Fruit fly (Drosophila melanogaster) whole organism, prepupa: Measurements from ENCODE around the gene Ucp4A.

ENCODE experiments used
- CG10631 ChIP-seq: fragments of 200-800 bp; sonication (Bioruptor generic); optimal IDR thresholded peaks from 2 replicates; lab custom pipeline; 2016; ENCODE audit warnings: missing biosample characterization, missing genetic modification characterization
- CG10669 ChIP-seq: fragments of 200-800 bp; sonication (Bioruptor generic); optimal IDR thresholded peaks from 3 replicates; lab custom pipeline; 2018; ENCODE audit warnings: missing biosample characterization, mild to moderate bottlenecking, missing genetic modification characterization, moderate library complexity
- CG11294 ChIP-seq: fragments of 200-800 bp; sonication (Bioruptor generic); IDR thresholded peaks from 2 replicates; pipeline ENCODE4 v1.3.6; 2022; ENCODE audit warnings: missing biosample characterization, missing genetic modification characterization
- CG11762 ChIP-seq: fragments of 200-800 bp; sonication (Bioruptor generic); optimal IDR thresholded peaks from 3 replicates; lab custom pipeline; 2016; ENCODE audit warnings: missing biosample characterization, missing genetic modification characterization; ENCODE audit not compliant: insufficient read depth
- CG15336 ChIP-seq: fragments of 200-800 bp; sonication (Bioruptor generic); IDR thresholded peaks from 2 replicates; pipeline ENCODE4 v1.3.6; 2022; ENCODE audit warnings: missing biosample characterization, missing genetic modification characterization
- CG16779 ChIP-seq: fragments of 200-800 bp; sonication (Bioruptor generic); optimal IDR thresholded peaks from 3 replicates; lab custom pipeline; 2017; ENCODE audit warnings: missing biosample characterization, mild to moderate bottlenecking, missing genetic modification characterization
- CG3919 ChIP-seq: fragments of 200-800 bp; sonication (Bioruptor generic); optimal IDR thresholded peaks from 3 replicates; lab custom pipeline; 2016; ENCODE audit warnings: missing biosample characterization, missing genetic modification characterization
- CG4318 ChIP-seq: fragments of 200-800 bp; sonication (Bioruptor generic); optimal IDR thresholded peaks from 3 replicates; lab custom pipeline; 2017; ENCODE audit warnings: missing biosample characterization, mild to moderate bottlenecking, missing genetic modification characterization
- CG6163 ChIP-seq: fragments of 200-800 bp; sonication (Bioruptor generic); IDR thresholded peaks from 3 replicates; pipeline ENCODE4 v1.3.6; 2022; ENCODE audit warnings: missing biosample characterization, missing genetic modification characterization
- CG6276 ChIP-seq: fragments of 200-800 bp; sonication (Bioruptor generic); optimal IDR thresholded peaks from 2 replicates; lab custom pipeline; 2017; ENCODE audit warnings: missing biosample characterization, mild to moderate bottlenecking, missing genetic modification characterization
- CG6792 ChIP-seq: fragments of 200-800 bp; sonication (Bioruptor generic); optimal IDR thresholded peaks from 3 replicates; lab custom pipeline; 2016; ENCODE audit warnings: missing biosample characterization, missing genetic modification characterization
- CG6808 ChIP-seq: fragments of 200-800 bp; sonication (Bioruptor generic); optimal IDR thresholded peaks from 3 replicates; lab custom pipeline; 2017; ENCODE audit warnings: missing biosample characterization, missing genetic modification characterization, mild to moderate bottlenecking, moderate library complexity, missing genetic modification reagents
- CG6854 ChIP-seq: fragments of 200-800 bp; sonication (Bioruptor generic); optimal IDR thresholded peaks from 2 replicates; lab custom pipeline; 2017; ENCODE audit warnings: missing biosample characterization, mild to moderate bottlenecking, missing genetic modification characterization
- CG8119 ChIP-seq: fragments of 200-800 bp; sonication (Bioruptor generic); IDR thresholded peaks from 3 replicates; pipeline ENCODE4 v1.3.6; 2022; ENCODE audit warnings: missing biosample characterization, missing genetic modification characterization
- CG8319 ChIP-seq: fragments of 200-800 bp; sonication (Bioruptor generic); optimal IDR thresholded peaks from 3 replicates; lab custom pipeline; 2016; ENCODE audit warnings: missing biosample characterization, missing genetic modification characterization
- CG8632 ChIP-seq: fragments of 200-800 bp; sonication (Bioruptor generic); optimal IDR thresholded peaks from 3 replicates; lab custom pipeline; 2016; ENCODE audit warnings: missing biosample characterization, missing genetic modification characterization
- CG9139 ChIP-seq: fragments of 200-800 bp; sonication (Bioruptor generic); optimal IDR thresholded peaks from 3 replicates; lab custom pipeline; 2017; ENCODE audit warnings: missing biosample characterization, mild to moderate bottlenecking, missing genetic modification characterization
- Eip75B ChIP-seq: fragments of 200-800 bp; sonication (Bioruptor generic); optimal IDR thresholded peaks from 3 replicates; lab custom pipeline; 2016; ENCODE audit warnings: missing biosample characterization, missing genetic modification characterization
- Eip78C ChIP-seq: fragments of 200-800 bp; sonication (Bioruptor generic); peaks from one replicate; lab custom pipeline; 2016; ENCODE audit warnings: missing biosample characterization, missing genetic modification characterization
- Eip93F ChIP-seq: fragments of 200-800 bp; sonication (Bioruptor generic); optimal IDR thresholded peaks from 2 replicates; lab custom pipeline; 2016; ENCODE audit warnings: missing biosample characterization, mild to moderate bottlenecking, missing genetic modification characterization
- Ets96B ChIP-seq: fragments of 200-800 bp; optimal IDR thresholded peaks from 2 replicates; lab custom pipeline; 2019; ENCODE audit warnings: missing biosample characterization, mild to moderate bottlenecking, missing genetic modification characterization, moderate library complexity
- Hr39 ChIP-seq: fragments of 200-800 bp; sonication (Bioruptor generic); optimal IDR thresholded peaks from 2 replicates; lab custom pipeline; 2016; ENCODE audit warnings: missing biosample characterization, missing genetic modification characterization
- Lpt ChIP-seq: fragments of 200-800 bp; sonication (Bioruptor generic); optimal IDR thresholded peaks from 3 replicates; lab custom pipeline; 2016; ENCODE audit warnings: missing biosample characterization, missing genetic modification characterization
- OdsH ChIP-seq: fragments of 200-800 bp; sonication (Bioruptor generic); optimal IDR thresholded peaks from 3 replicates; lab custom pipeline; 2016; ENCODE audit warnings: missing biosample characterization, missing genetic modification characterization
- Smox ChIP-seq: fragments of 200-800 bp; sonication (Bioruptor generic); optimal IDR thresholded peaks from 3 replicates; lab custom pipeline; 2016; ENCODE audit warnings: missing biosample characterization, missing genetic modification characterization
- Sox14 ChIP-seq: fragments of 200-800 bp; sonication (Bioruptor generic); optimal IDR thresholded peaks from 3 replicates; lab custom pipeline; 2016; ENCODE audit warnings: missing biosample characterization, missing genetic modification characterization
- acj6 ChIP-seq: fragments of 200-800 bp; sonication (Bioruptor generic); optimal IDR thresholded peaks from 3 replicates; lab custom pipeline; 2016; ENCODE audit warnings: missing biosample characterization, missing genetic modification characterization
- dac ChIP-seq: fragments of 200-800 bp; sonication (Bioruptor generic); optimal IDR thresholded peaks from 2 replicates; lab custom pipeline; 2017; ENCODE audit warnings: missing biosample characterization, mild to moderate bottlenecking, missing genetic modification characterization
- esn ChIP-seq: fragments of 200-800 bp; sonication (Bioruptor generic); optimal IDR thresholded peaks from 2 replicates; lab custom pipeline; 2016; ENCODE audit warnings: missing biosample characterization, mild to moderate bottlenecking, missing genetic modification characterization, moderate library complexity
- fkh ChIP-seq: fragments of 200-800 bp; sonication (Bioruptor generic); optimal IDR thresholded peaks from 3 replicates; lab custom pipeline; 2017; ENCODE audit warnings: missing biosample characterization, mild to moderate bottlenecking, missing genetic modification characterization, moderate library complexity
- lz ChIP-seq: fragments of 200-800 bp; sonication (Bioruptor generic); optimal IDR thresholded peaks from 3 replicates; lab custom pipeline; 2016; ENCODE audit warnings: missing biosample characterization, missing genetic modification characterization
- pdm3 ChIP-seq: fragments of 200-800 bp; sonication (Bioruptor generic); optimal IDR thresholded peaks from 3 replicates; lab custom pipeline; 2016; ENCODE audit warnings: missing biosample characterization, missing genetic modification characterization
- salr ChIP-seq, 2 experiments: fragments of 200-800 bp; sonication (Bioruptor generic); optimal IDR thresholded peaks; 3 replicates each; lab custom pipeline; 2016 to 2018; ENCODE audit warnings: missing biosample characterization in 2 of 2, missing genetic modification characterization in 2 of 2, mild to moderate bottlenecking in 1 of 2
- spab ChIP-seq: fragments of 200-800 bp; sonication (Bioruptor generic); optimal IDR thresholded peaks from 2 replicates; lab custom pipeline; 2017; ENCODE audit warnings: missing biosample characterization, mild to moderate bottlenecking, missing genetic modification characterization, missing genetic modification reagents
- ss ChIP-seq, 2 experiments: fragments of 200-800 bp; sonication (Bioruptor generic); optimal IDR thresholded peaks; 2 replicates in 1 of 2; 3 replicates in 1 of 2; lab custom pipeline; 2017 to 2018; ENCODE audit warnings: mild to moderate bottlenecking in 2 of 2, missing biosample characterization in 2 of 2, missing genetic modification characterization in 2 of 2, moderate library complexity in 1 of 2
- topi ChIP-seq: fragments of 200-800 bp; sonication (Bioruptor generic); optimal IDR thresholded peaks from 3 replicates; lab custom pipeline; 2016; ENCODE audit warnings: missing biosample characterization, missing genetic modification characterization

The Ucp4A gene

dm6 chrX:17841923-17842322 is 2.8 kb upstream of the Ucp4A start, which contains the start of gene Taf9:
Gene Taf9, plus strand, starts transcription at chrX:17842161.
- TF ChIP-seq acj6: no peak
- no peak for TF ChIP-seq CG8632 (GFP tag; lab: Kevin White, UChicago)
- TF ChIP-seq Eip78C: peak; percentile 60
- TF ChIP-seq CG6808: no peak
- no peak for TF ChIP-seq CG15336 (GFP tag; lab: Robert Waterston, UW)
- TF ChIP-seq, all 60 proteins: peak for 1

dm6 chrX:17845820-17846379 is 1.2 kb downstream of the Ucp4A start:
- TF ChIP-seq Eip75B (GFP tag; lab: Kevin White, UChicago) (no peak), Smox (no peak), fkh (GFP tag; lab: Kevin White, UChicago) (peak; percentile 56), CG3919 (no peak)

- TF ChIP-seq CG6163 (GFP tag; lab: Robert Waterston, UW): 0 out of 3 replicates have a peak, but pooled peaks have one; percentile 16
- peak; percentile 38 for TF ChIP-seq esn (GFP tag; lab: Kevin White, UChicago)
- TF ChIP-seq fkh (GFP tag; lab: Kevin White, UChicago): peak; percentile 100
- TF ChIP-seq Eip78C: peak; percentile 69
- no peak for TF ChIP-seq CG15336 (GFP tag; lab: Robert Waterston, UW)
- no peak for TF ChIP-seq ss (GFP tag; optimal IDR thresholded peaks at IDR 0.05; lab: Kevin White, UChicago)
- no peak for TF ChIP-seq CG10631
- TF ChIP-seq, all 60 proteins: peak for 4
Measured at dm6 chrX:17850179-17850578, 5.4 kb downstream of the Ucp4A start, which contains the start of the genes CG15814 and Spt7. Gene CG15814, minus strand, starts transcription at chrX:17850342. Gene Spt7, plus strand, starts transcription at chrX:17850460.

- peak; percentile 89 for TF ChIP-seq fkh (GFP tag; lab: Kevin White, UChicago)
- TF ChIP-seq CG11294 (GFP tag; lab: Robert Waterston, UW): no peak
Measured at dm6 chrX:17852457-17852856, 7.7 kb downstream of the Ucp4A start, which contains the start of gene CG32554. Gene CG32554, minus strand, starts transcription at chrX:17852685.

- no peak for TF ChIP-seq lz
- TF ChIP-seq CG11762 (GFP tag; lab: Kevin White, UChicago): no peak
- no peak for TF ChIP-seq Hr39 (GFP tag; lab: Kevin White, UChicago)
- no peak for TF ChIP-seq dac (GFP tag; lab: Kevin White, UChicago)
- no peak for TF ChIP-seq CG8632 (GFP tag; lab: Kevin White, UChicago)
- no peak for TF ChIP-seq ss (GFP tag; optimal IDR thresholded peaks at IDR 0.05; lab: Kevin White, UChicago)
- TF ChIP-seq CG8119 (GFP tag; lab: Robert Waterston, UW): no peak
Measured at dm6 chrX:17856029-17856428, 11.3 kb downstream of the Ucp4A start, which contains the start of gene Mco4. Gene Mco4, minus strand, starts transcription at chrX:17856129.

dm6 chrX:17856458-17857277 is 11.9 kb downstream of the Ucp4A start, which contains the start of gene Srx:
Gene Srx, plus strand, starts transcription at chrX:17856974.
- TF ChIP-seq salr (GFP tag; optimal IDR thresholded peaks at IDR 0.05; lab: Kevin White, UChicago) (no peak), CG10669 (GFP tag; lab: Kevin White, UChicago) (no peak), Eip93F (peak; percentile 54), CG4318 (GFP tag; lab: Kevin White, UChicago) (no peak), CG10631 (no peak), Lpt (GFP tag; lab: Kevin White, UChicago) (no peak), CG16779 (tag; lab: Kevin White, UChicago) (no peak), CG6792 (GFP tag; lab: Kevin White, UChicago) (no peak), topi (GFP tag; lab: Kevin White, UChicago) (peak; percentile 21), CG6276 (GFP tag; lab: Kevin White, UChicago) (no peak), Smox (no peak), Eip78C (peak; percentile 65), CG6163 (GFP tag; lab: Robert Waterston, UW) (0 out of 3 replicates have a peak, but pooled peaks have one; percentile 38), CG9139 (GFP tag; lab: Kevin White, UChicago) (no peak), CG8319 (no peak), CG6854 (GFP tag; lab: Kevin White, UChicago) (no peak), ss (GFP tag; optimal IDR thresholded peaks at IDR 0.05; lab: Kevin White, UChicago) (peak in 1 of 2 experiments; percentile 52), Ets96B (tag; lab: Kevin White, UChicago) (peak; percentile 23), CG11294 (GFP tag; lab: Robert Waterston, UW) (no peak), spab (GFP tag; lab: Kevin White, UChicago) (no peak), pdm3 (GFP tag; lab: Kevin White, UChicago) (no peak), CG6808 (peak; percentile 60), lz (no peak), Sox14 (GFP tag; lab: Kevin White, UChicago) (peak; percentile 23), OdsH (GFP tag; lab: Kevin White, UChicago) (no peak)
